Fruit fly (Drosophila melanogaster): Measurements from ENCODE around the gene CG32409.

Gene CG32409

DNA sequence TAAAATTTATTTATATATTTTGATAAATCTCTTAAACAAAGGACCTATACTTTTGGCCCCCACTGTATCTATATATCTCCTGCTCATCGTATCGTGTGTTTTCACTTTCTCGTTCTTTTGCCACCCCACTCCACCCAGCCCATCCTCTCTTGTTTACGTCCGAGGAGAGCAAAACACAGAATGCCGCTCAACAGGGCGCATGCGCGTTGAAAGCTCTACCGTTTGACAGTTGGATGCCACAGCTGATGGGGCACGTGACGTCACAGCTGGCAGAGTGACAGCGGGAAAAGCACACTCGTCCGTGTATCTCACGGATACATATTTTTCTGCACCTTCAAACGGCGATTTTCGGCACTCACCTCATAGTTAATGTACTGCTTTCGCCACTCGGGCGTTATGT is 21.4 kb downstream of the CG32409 start (continued):
- no peak for TF ChIP-seq Six4 (GFP tag; optimal IDR thresholded peaks at IDR 0.05)
- TF ChIP-seq YL-1 (GFP tag; optimal IDR thresholded peaks at IDR 0.05) = peak; percentile 35
- no peak for TF ChIP-seq Sry-δ (GFP tag; optimal IDR thresholded peaks at IDR 0.05)
- TF ChIP-seq CG8290 (GFP tag; optimal IDR thresholded peaks at IDR 0.05) = no peak
- TF ChIP-seq CG8290 (tag; optimal IDR thresholded peaks at IDR 0.05) = peak in 1 of 2 experiments; percentile 5
- TF ChIP-seq CG34422 (GFP tag; IDR thresholded peaks at IDR 0.05) = peak; percentile 37; the same call in 1 of the 3 replicates
- TF ChIP-seq hkb (optimal IDR thresholded peaks at IDR 0.05) = no peak
- peak; percentile 42; the same call in 1 of the 2 replicates for TF ChIP-seq hkb (GFP tag; IDR thresholded peaks at IDR 0.05)
- no peak for TF ChIP-seq btn (GFP tag; optimal IDR thresholded peaks at IDR 0.05)
- peak in 1 of 2 experiments; percentile 17 for TF ChIP-seq Trl (optimal IDR thresholded peaks at IDR 0.05)
- TF ChIP-seq Trl (GFP tag; optimal IDR thresholded peaks at IDR 0.05) = no peak
- no peak for TF ChIP-seq CG12391 (tag; optimal IDR thresholded peaks at IDR 0.05)
- TF ChIP-seq vfl (GFP tag; optimal IDR thresholded peaks at IDR 0.05) = no peak
- 0 out of 3 replicates have a peak, but pooled peaks have one; percentile 34 for TF ChIP-seq CG11695 (GFP tag; IDR thresholded peaks at IDR 0.05)
- peak; percentile 22 for TF ChIP-seq Blimp-1 (GFP tag; optimal IDR thresholded peaks at IDR 0.05)
- no peak for TF ChIP-seq Vsx1 (GFP tag; optimal IDR thresholded peaks at IDR 0.05)
- TF ChIP-seq PHDP (tag; optimal IDR thresholded peaks at IDR 0.05) = peak; percentile 21
- no peak for TF ChIP-seq nom (GFP tag; optimal IDR thresholded peaks at IDR 0.05)
- 0 out of 2 replicates have a peak, but pooled peaks have one; percentile 9 for TF ChIP-seq Awh (GFP tag; IDR thresholded peaks at IDR 0.05)
- no peak for TF ChIP-seq Rfx (GFP tag; IDR thresholded peaks at IDR 0.05)
- TF ChIP-seq unc-4 (GFP tag; IDR thresholded peaks at IDR 0.05; ENCODE audit: partially characterized antibody) = 0 out of 2 replicates have a peak, but pooled peaks have one; percentile 34
- peak; percentile 64 for TF ChIP-seq psq (GFP tag; optimal IDR thresholded peaks at IDR 0.05)
- TF ChIP-seq CG9437 (GFP tag; optimal IDR thresholded peaks at IDR 0.05) = no peak

dm6 chr3L:5921216-5921615 is 21.9 kb downstream of the CG32409 start, which contains the start of gene PXo:
TSS of gene PXo (minus strand) at chr3L:5921316.
- TF ChIP-seq crol (GFP tag; IDR thresholded peaks at IDR 0.05) (peak; percentile 67), pan (optimal IDR thresholded peaks at IDR 0.05) (no peak), pan (GFP tag; optimal IDR thresholded peaks at IDR 0.05 in 1 of 2, IDR thresholded peaks at IDR 0.05 in 1 of 2) (no peak), MESR4 (GFP tag; optimal IDR thresholded peaks at IDR 0.05) (peak; percentile 1), Med (GFP tag) (no peak), Chrac-16 (GFP tag; optimal IDR thresholded peaks at IDR 0.05) (no peak), CG12769 (tag; optimal IDR thresholded peaks at IDR 0.05) (peak; percentile 10), crp (GFP tag; optimal IDR thresholded peaks at IDR 0.05) (peak in 1 of 2 experiments; percentile 31)

DNA sequence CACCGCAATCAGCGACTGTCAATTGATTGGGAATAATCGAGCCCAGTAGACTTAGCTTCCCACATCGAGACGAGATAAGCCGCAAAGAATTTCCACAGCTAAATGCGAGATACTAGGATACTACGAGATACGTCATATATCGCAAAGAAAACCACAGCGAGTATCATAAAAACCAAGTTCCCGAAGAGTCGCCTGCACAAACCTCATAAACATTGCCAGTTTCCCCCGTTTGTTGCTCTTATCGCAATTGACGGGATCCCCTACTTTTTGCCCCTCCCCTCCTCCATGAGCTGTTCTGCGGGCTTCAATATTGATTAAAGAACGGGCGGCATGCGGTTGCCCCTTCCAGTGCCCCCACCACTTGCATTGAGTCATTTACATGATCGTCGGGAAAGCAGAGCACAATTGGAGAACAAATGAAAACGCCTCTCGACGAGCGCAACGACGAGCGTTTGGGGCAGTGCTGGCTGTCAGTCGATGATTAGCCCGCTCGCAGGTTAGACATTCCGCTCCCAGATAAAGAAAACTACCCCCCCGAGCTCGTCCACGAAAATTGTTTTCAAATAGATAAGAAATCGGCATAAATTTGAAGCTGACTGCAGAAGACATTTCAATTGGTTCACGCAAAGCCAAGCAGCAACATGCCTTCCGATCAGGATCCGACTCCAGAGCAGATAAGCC is 22.8 kb downstream of the CG32409 start, which contains the start of gene CG32407:
CG32407 (plus strand) TSS at position 51 of the 681 bp plus-strand sequence.
- TF ChIP-seq CG2889 (GFP tag; IDR thresholded peaks at IDR 0.05) (no peak), crc (GFP tag; optimal IDR thresholded peaks at IDR 0.05) (no peak), Hr78 (GFP tag; optimal IDR thresholded peaks at IDR 0.05) (peak in 1 of 2 experiments; percentile 4), CG9817 (tag; optimal IDR thresholded peaks at IDR 0.05) (no peak), mam (GFP tag; optimal IDR thresholded peaks at IDR 0.05) (no peak), btn (GFP tag; optimal IDR thresholded peaks at IDR 0.05) (no peak), CG16813 (GFP tag; IDR thresholded peaks at IDR 0.05; ENCODE audit: partially characterized antibody) (no peak), sob (GFP tag; IDR thresholded peaks at IDR 0.05) (0 out of 2 replicates have a peak, but pooled peaks have one; percentile 9), CG12769 (tag; optimal IDR thresholded peaks at IDR 0.05) (peak; percentile 45), CG7839 (tag; optimal IDR thresholded peaks at IDR 0.05) (no peak), so (GFP tag; IDR thresholded peaks at IDR 0.05) (no peak), yki (optimal IDR thresholded peaks at IDR 0.05) (no peak), dimm (GFP tag; IDR thresholded peaks at IDR 0.05) (no peak), lov (optimal IDR thresholded peaks at IDR 0.05) (no peak), lov (GFP tag; IDR thresholded peaks at IDR 0.05) (no peak), Sox100B (GFP tag; optimal IDR thresholded peaks at IDR 0.05) (peak; percentile 4), gem (tag; optimal IDR thresholded peaks at IDR 0.05) (peak; percentile 6), dati (GFP tag; IDR thresholded peaks at IDR 0.05) (no peak), CG14667 (GFP tag; IDR thresholded peaks at IDR 0.05) (no peak), Awh (GFP tag; IDR thresholded peaks at IDR 0.05) (no peak), grn (GFP tag; optimal IDR thresholded peaks at IDR 0.05) (peak; percentile 37), CG34422 (GFP tag; IDR thresholded peaks at IDR 0.05) (no peak)
